Worm (Caenorhabditis elegans): ENCODE measurements around the gene sysm-1.
A peak's percentile ranks its signal among the peaks of the same experiment; 100 is the strongest.

sysm-1 gene

DNA sequence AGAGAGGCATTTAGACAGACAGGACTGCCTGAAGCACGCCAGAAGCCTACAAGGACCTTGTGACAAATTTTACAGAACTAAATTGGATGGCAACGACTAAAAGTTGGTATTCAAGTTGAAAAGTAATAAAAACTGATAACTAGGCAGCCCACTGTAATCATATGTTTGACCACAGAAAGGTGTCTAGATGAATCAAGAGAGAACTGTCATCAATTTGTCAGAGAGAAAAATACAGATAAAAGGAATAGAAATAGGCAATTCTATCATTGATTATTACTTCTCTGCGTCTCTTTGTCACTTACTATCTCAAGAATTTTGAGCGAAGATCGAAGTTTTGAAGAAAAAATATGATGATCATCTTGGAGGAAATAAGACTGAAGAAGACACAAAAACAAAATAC lies 9.9 kb upstream of the sysm-1 start:
- TF ChIP-seq nhr-80 (tag; optimal IDR thresholded peaks at IDR 0.05) (peak; percentile 80), gei-17 (GFP tag; optimal IDR thresholded peaks at IDR 0.05) (no peak), ceh-100 (GFP tag; IDR thresholded peaks at IDR 0.05) (no peak), nfya-1 (tag; optimal IDR thresholded peaks at IDR 0.05; ENCODE audit: borderline replicate concordance, insufficient read depth) (no peak), let-526 (GFP tag; IDR thresholded peaks at IDR 0.05) (no peak), F23B12.7 (tag; optimal IDR thresholded peaks at IDR 0.05; ENCODE audit: insufficient read depth) (no peak), lin-35 (GFP tag; optimal IDR thresholded peaks at IDR 0.05) (no peak), hmg-20 (GFP tag; IDR thresholded peaks at IDR 0.05) (no peak)

DNA sequence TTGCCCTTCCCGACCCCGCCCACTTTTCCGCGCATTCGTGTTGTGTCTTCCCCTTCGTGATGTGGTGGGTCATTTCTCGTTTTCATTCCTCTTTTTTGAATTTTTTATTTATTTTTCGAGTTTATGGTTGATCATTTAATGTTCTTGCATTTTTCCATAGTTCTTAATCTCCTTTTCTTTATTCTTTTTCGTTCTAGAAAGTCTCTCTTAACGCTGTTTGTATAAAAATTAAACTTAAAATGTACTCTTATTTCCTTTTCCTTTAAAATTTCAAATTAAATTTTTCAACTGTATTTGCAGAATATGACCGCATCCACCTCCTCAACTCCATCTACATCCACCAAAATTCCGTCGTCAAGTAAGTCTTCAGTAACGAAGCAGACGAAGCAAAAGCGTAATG lies 3.3 kb upstream of the sysm-1 start, which contains the start of gene hlh-3:
hlh-3 (plus strand) TSS at position 301 of the 400 bp plus-strand sequence.
- TF ChIP-seq madf-6 (GFP tag; IDR thresholded peaks at IDR 0.05), result no peak

DNA sequence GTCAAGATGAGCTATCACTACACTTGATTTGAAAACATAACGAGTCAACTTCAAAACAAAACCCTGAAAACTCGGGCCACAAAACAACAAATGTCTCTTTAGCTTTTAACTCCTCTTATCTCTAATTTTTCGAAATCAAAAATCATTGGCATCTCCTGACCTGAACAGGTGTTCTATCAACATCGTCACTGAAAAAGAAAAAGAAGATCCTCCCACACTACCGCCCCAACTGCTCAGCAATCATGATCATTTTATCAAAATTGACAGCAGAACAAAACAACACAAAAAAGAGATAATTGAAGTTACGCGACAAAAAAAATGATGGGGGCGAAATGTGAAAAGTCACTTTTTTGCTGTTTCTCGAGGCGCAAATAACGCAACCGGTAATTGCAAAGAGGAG lies 4.6 kb downstream of the sysm-1 start:
- TF ChIP-seq ekl-4 (GFP tag; IDR thresholded peaks at IDR 0.05) (no peak), Y95B8A.8 (GFP tag; IDR thresholded peaks at IDR 0.05) (no peak), sdz-38 (tag; optimal IDR thresholded peaks at IDR 0.05) (no peak), F52B5.7 (tag; optimal IDR thresholded peaks at IDR 0.05) (no peak), ceh-79 (tag; optimal IDR thresholded peaks at IDR 0.05) (no peak), mcd-1 (GFP tag; IDR thresholded peaks at IDR 0.05) (no peak), C17E4.6 (GFP tag; IDR thresholded peaks at IDR 0.05) (no peak), F22D6.2 (tag; optimal IDR thresholded peaks at IDR 0.05) (no peak), ceh-100 (GFP tag; IDR thresholded peaks at IDR 0.05) (no peak), lin-35 (GFP tag; optimal IDR thresholded peaks at IDR 0.05) (no peak), repo-1 (tag; optimal IDR thresholded peaks at IDR 0.05) (no peak), lin-26 (GFP tag; IDR thresholded peaks at IDR 0.05) (no peak), attf-3 (GFP tag; conservative IDR thresholded peaks at IDR 0.05) (no peak), attf-6 (GFP tag; IDR thresholded peaks at IDR 0.05) (no peak), pbrm-1 (GFP tag; IDR thresholded peaks at IDR 0.05) (no peak), hrde-1 (tag; optimal IDR thresholded peaks at IDR 0.05; ENCODE audit: borderline replicate concordance) (no peak), hlh-26 (GFP tag; conservative IDR thresholded peaks at IDR 0.05) (no peak)

DNA sequence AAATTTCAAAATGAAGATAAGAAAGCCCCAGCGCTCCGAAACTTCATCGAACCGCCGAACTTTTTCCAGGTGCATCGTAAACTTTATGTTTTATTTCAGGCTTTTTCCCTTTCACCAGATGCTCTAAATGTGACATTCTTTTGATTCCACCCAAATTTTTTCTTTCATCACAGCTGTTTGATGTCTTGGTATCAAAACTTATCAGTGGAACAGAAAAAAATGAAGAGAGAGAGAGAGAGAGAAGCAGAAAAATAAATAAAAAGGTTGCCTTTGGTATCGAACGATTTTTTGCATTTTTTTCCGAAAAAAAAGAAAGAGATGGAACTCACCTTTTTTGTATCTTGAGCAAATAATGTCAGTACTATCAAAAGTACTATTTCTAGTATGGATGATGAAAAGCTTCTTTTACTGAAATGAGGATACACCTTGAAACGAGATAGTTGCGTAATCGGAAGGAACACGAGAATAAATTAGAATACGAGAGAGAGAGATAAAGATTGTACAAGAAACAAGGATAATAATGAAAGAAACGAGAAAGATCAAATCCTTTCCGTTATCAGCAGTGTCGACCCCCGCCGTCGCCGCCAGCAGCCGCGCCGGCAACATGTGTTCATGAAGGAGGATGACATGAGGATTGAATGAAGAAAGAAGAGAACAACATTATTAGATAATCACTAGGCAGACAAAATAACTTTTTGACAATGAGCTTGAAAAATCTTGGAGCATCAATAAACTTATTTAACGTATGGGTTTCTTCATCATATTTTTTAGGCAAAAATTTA lies 6.7 kb downstream of the sysm-1 start:
- TF ChIP-seq nhr-80 (tag; optimal IDR thresholded peaks at IDR 0.05) (peak; percentile 46), Y56A3A.18 (GFP tag; IDR thresholded peaks at IDR 0.05) (no peak)

DNA sequence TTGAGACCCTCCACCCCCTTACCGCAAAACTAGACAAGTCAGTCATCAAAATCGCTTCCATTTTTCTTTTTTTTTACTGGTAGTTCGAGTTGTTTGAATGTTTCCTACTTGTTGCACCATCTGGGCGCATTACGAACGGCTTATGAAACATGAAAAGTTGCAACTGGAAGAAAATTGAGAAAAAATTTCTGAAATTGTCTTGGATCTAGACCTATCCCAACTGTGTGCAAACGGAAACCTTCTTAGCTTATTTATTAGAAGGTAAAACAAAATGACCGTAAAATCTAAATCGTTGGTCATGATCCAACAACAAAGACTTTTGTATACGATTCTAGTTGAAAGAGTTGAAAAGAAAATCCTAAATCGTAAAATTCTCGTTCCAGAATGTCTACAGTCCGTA lies 8.5 kb downstream of the sysm-1 start:
- no peak for TF ChIP-seq hrde-1 (tag; optimal IDR thresholded peaks at IDR 0.05; ENCODE audit: borderline replicate concordance)
- TF ChIP-seq lsl-1 (GFP tag; optimal IDR thresholded peaks at IDR 0.05), result no peak
- TF ChIP-seq attf-3 (GFP tag; conservative IDR thresholded peaks at IDR 0.05), result no peak
- TF ChIP-seq atf-7 (tag; optimal IDR thresholded peaks at IDR 0.05), result no peak

DNA sequence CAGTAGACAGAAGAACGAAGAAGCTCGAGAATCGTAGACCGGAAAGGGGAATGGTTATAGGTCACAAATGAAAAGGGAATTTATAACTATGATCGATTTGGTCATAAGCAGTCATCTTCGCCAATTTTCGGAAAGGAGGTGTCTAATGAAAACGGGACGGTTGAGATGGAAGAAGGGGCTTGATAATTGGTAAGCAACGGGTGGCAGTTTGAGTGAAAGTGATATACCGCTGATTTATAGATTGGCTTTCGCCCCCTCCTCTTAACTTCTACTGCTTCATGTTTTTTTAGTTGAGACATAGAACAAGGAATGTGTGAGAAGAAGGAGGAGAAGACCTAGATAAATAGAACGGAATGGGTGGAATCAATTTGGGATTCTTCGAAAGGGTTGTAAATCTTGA lies 10.2 kb downstream of the sysm-1 start:
- TF ChIP-seq Y53F4B.3 (GFP tag; IDR thresholded peaks at IDR 0.05) (no peak), attf-5 (GFP tag; optimal IDR thresholded peaks at IDR 0.05) (no peak), nfya-2 (GFP tag; IDR thresholded peaks at IDR 0.05) (no peak), lin-40 (tag; optimal IDR thresholded peaks at IDR 0.05) (no peak), ceh-27 (GFP tag; optimal IDR thresholded peaks at IDR 0.05) (no peak), rec-8 (tag; optimal IDR thresholded peaks at IDR 0.05) (no peak), rpc-1 (optimal IDR thresholded peaks at IDR 0.05) (no peak), rpc-1 (tag; optimal IDR thresholded peaks at IDR 0.05) (no peak), ztf-18 (tag; optimal IDR thresholded peaks at IDR 0.05) (no peak), K11D2.4 (GFP tag; IDR thresholded peaks at IDR 0.05) (no peak), lsy-27 (tag; optimal IDR thresholded peaks at IDR 0.05; ENCODE audit: borderline replicate concordance, insufficient read depth) (no peak), ccch-3 (GFP tag; optimal IDR thresholded peaks at IDR 0.05) (no peak), F33H1.4 (GFP tag; IDR thresholded peaks at IDR 0.05) (no peak)
